Worm (Caenorhabditis elegans): ENCODE data around the gene hrpu-1.
"Not testable (repeated sequence)": the region's sequence is repeated elsewhere in the genome, so short reads cannot be mapped to it uniquely, and the experiment has no call there.

DNA sequence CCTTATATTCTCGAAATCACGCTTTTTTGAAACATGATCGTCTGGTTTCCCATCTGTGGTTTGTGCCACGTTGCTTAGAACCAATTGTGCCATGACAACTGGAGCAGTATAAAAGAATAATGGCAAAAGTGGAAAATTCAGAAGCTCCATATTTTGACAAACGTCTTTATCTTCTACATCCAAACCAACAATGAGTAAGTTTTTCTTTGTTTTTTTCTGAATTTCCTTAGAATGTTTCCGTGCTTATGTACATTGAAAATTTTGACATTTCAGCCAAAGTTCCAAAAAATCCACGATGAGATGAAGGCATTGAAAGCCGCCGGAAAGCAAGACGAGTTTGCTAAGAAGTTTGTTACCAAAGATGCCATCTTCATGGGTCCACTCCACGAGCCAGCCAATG is 32.9 kb upstream of the hrpu-1 start, which contains the start of gene Y41E3.6:
- not testable (repeated sequence) for TF ChIP-seq ceh-36 (tag; optimal IDR thresholded peaks at IDR 0.05); ama-1 (optimal IDR thresholded peaks at IDR 0.05); aly-1 (tag; optimal IDR thresholded peaks at IDR 0.05); hnd-1 (tag; optimal IDR thresholded peaks at IDR 0.05); flt-1 (GFP tag; IDR thresholded peaks at IDR 0.05); hmbx-1 (tag; optimal IDR thresholded peaks at IDR 0.05); tbx-37 (GFP tag; conservative IDR thresholded peaks at IDR 0.05); tra-4 (tag; optimal IDR thresholded peaks at IDR 0.05); F13C5.2 (tag; optimal IDR thresholded peaks at IDR 0.05); scrt-1 (GFP tag; IDR thresholded peaks at IDR 0.05)

Data from whole organism, early embryonic.